Worm (Caenorhabditis elegans) whole organism, early embryonic: ENCODE data around the gene ZK105.11.

Experiments
- ama-1 ChIP-seq: fragments of 150-350 bp; optimal IDR thresholded peaks from 2 replicates; lab custom pipeline; 2014
- ceh-13 ChIP-seq: fragments of 200-800 bp; sonication (Bioruptor generic); optimal IDR thresholded peaks from 2 replicates; lab custom pipeline; 2018; ENCODE audit warnings: mild to moderate bottlenecking, missing genetic modification characterization, missing compliant biosample characterization
- ets-7 ChIP-seq: sonication (generic microtip); optimal IDR thresholded peaks from 2 replicates; lab custom pipeline; 2016; ENCODE audit warnings: missing genotype, missing genetic modification characterization, missing compliant biosample characterization
- flt-1 ChIP-seq: fragments of 200-800 bp; sonication (Bioruptor generic); IDR thresholded peaks from 2 replicates; pipeline ENCODE4 v1.3.6; 2022; ENCODE audit warnings: missing genetic modification characterization, missing compliant biosample characterization
- hmbx-1 ChIP-seq: sonication (generic microtip); optimal IDR thresholded peaks from 2 replicates; lab custom pipeline; 2016; ENCODE audit warnings: mild to moderate bottlenecking, missing genetic modification characterization, missing compliant biosample characterization
- hnd-1 ChIP-seq: sonication (generic microtip); optimal IDR thresholded peaks from 2 replicates; lab custom pipeline; 2016; ENCODE audit warnings: missing genetic modification characterization, missing compliant biosample characterization

ce11 chrV:7705316-7705715 is 3.1 kb downstream of the ZK105.11 start, which contains the start of gene srw-3:
- TF ChIP-seq hnd-1 (tag; lab: Kevin White, UChicago) (no peak), hmbx-1 (tag; lab: Kevin White, UChicago) (no peak), ceh-13 (GFP tag; lab: Kevin White, UChicago) (no peak), flt-1 (GFP tag; lab: Robert Waterston, UW) (no peak), ets-7 (tag; lab: Kevin White, UChicago) (no peak), ama-1 (lab: Kevin White, UChicago) (no peak)
